Fruit fly (Drosophila melanogaster) Kc167 (cell line): Measurements from ENCODE around the gene CG11815.

Source experiments
- Myc ChIP-seq: fragments of >200 bp; optimal IDR thresholded peaks from 2 replicates; lab custom pipeline; 2017; ENCODE audit warnings: missing external identifiers
- Sin3A ChIP-seq: fragments of >200 bp; optimal IDR thresholded peaks from 2 replicates; lab custom pipeline; 2018; ENCODE audit warnings: missing external identifiers
- h ChIP-seq: fragments of >200 bp; optimal IDR thresholded peaks from 3 replicates; lab custom pipeline; 2018; ENCODE audit warnings: missing external identifiers
- insv ChIP-seq: fragments of >200 bp; optimal IDR thresholded peaks from 3 replicates; lab custom pipeline; 2018; ENCODE audit warnings: missing external identifiers
- psq ChIP-seq: fragments of >200 bp; optimal IDR thresholded peaks from 2 replicates; lab custom pipeline; 2017; ENCODE audit warnings: missing external identifiers
- ttk ChIP-seq: sonication (Bioruptor generic); optimal IDR thresholded peaks from 2 replicates; lab custom pipeline; 2017; ENCODE audit warnings: missing external identifiers

Gene CG11815

dm6 chr3L:1947463-1948126 lies 23.4 kb downstream of the CG11815 start, which contains the start of the genes mu2 and Cnb:
Gene mu2 (minus strand): TSS chr3L:1947475.
Gene Cnb (plus strand): TSS chr3L:1947565.
- no peak for TF ChIP-seq Myc
- no peak for TF ChIP-seq h (lab: Kevin White, UChicago)
- TF ChIP-seq insv (lab: Kevin White, UChicago), result no peak
- no peak for TF ChIP-seq Sin3A (lab: Kevin White, UChicago)
- TF ChIP-seq ttk, result no peak
- TF ChIP-seq psq, result no peak

- TF ChIP-seq ttk (no peak), Myc (no peak), Sin3A (lab: Kevin White, UChicago) (no peak), h (lab: Kevin White, UChicago) (no peak)
These were observed 30.1 kb downstream of the CG11815 start, which contains the start of gene Mfap1 for dm6 chr3L:1940843-1941418. Gene Mfap1 (plus strand): TSS chr3L:1941068.

- no peak for TF ChIP-seq psq
- TF ChIP-seq Sin3A (lab: Kevin White, UChicago), result no peak
These were observed 31.0 kb downstream of the CG11815 start for dm6 chr3L:1939983-1940504.

- TF ChIP-seq ttk, result no peak
- no peak for TF ChIP-seq Sin3A (lab: Kevin White, UChicago)
- no peak for TF ChIP-seq insv (lab: Kevin White, UChicago)
- no peak for TF ChIP-seq h (lab: Kevin White, UChicago)
- no peak for TF ChIP-seq Myc
These were observed 32.2 kb downstream of the CG11815 start, which contains the start of the genes CG46523 and CG5687 for dm6 chr3L:1938767-1939166. Gene CG46523 (minus strand): TSS chr3L:1939103. Gene CG5687 (minus strand): TSS chr3L:1939103.

- no peak for TF ChIP-seq Sin3A (lab: Kevin White, UChicago)
- no peak for TF ChIP-seq psq
- TF ChIP-seq ttk, result no peak
- TF ChIP-seq insv (lab: Kevin White, UChicago), result no peak
- no peak for TF ChIP-seq Myc
- no peak for TF ChIP-seq h (lab: Kevin White, UChicago)
These were observed 33.5 kb downstream of the CG11815 start for dm6 chr3L:1937469-1937868.

- TF ChIP-seq h (lab: Kevin White, UChicago), result no peak
- no peak for TF ChIP-seq Sin3A (lab: Kevin White, UChicago)
- no peak for TF ChIP-seq ttk
- TF ChIP-seq psq, result no peak
- no peak for TF ChIP-seq insv (lab: Kevin White, UChicago)
- no peak for TF ChIP-seq Myc
These were observed 42.0 kb downstream of the CG11815 start for dm6 chr3L:1928959-1929358.

- TF ChIP-seq psq (no peak), Sin3A (lab: Kevin White, UChicago) (no peak), h (lab: Kevin White, UChicago) (no peak), ttk (no peak), insv (lab: Kevin White, UChicago) (no peak), Myc (no peak)
These were observed 50.1 kb downstream of the CG11815 start, which contains the start of gene Dbx for dm6 chr3L:1920943-1921342. Gene Dbx (plus strand): TSS chr3L:1921307.
